Fruit fly (Drosophila melanogaster): ENCODE results near the gene Arts.
A peak's percentile ranks its signal among the peaks of the same experiment; 100 is the strongest.

Arts gene

dm6 chr3L:16642088-16642507, 39.4 kb downstream of the Arts start (continued):
- no peak for TF ChIP-seq CG7928 (GFP tag; optimal IDR thresholded peaks at IDR 0.05)
- no peak for TF ChIP-seq CG6791 (GFP tag; IDR thresholded peaks at IDR 0.05; ENCODE audit: partially characterized antibody)
- no peak for TF ChIP-seq CG13287 (GFP tag; IDR thresholded peaks at IDR 0.05; ENCODE audit: partially characterized antibody)
- TF ChIP-seq ewg (GFP tag; optimal IDR thresholded peaks at IDR 0.05) = peak; percentile 69
- TF ChIP-seq CG6272 (GFP tag; IDR thresholded peaks at IDR 0.05) = no peak
- TF ChIP-seq CG12391 (tag; optimal IDR thresholded peaks at IDR 0.05) = peak; percentile 71
- no peak for TF ChIP-seq dimm (GFP tag; IDR thresholded peaks at IDR 0.05)
- no peak for TF ChIP-seq B-H2 (GFP tag; optimal IDR thresholded peaks at IDR 0.05)
- TF ChIP-seq pita (GFP tag; optimal IDR thresholded peaks at IDR 0.05) = no peak
- no peak for TF ChIP-seq CG9797 (GFP tag; optimal IDR thresholded peaks at IDR 0.05)
- TF ChIP-seq CG15601 (tag; optimal IDR thresholded peaks at IDR 0.05) = peak; percentile 78
- TF ChIP-seq slou (GFP tag; optimal IDR thresholded peaks at IDR 0.05) = peak; percentile 15
- TF ChIP-seq CG3065 (GFP tag; optimal IDR thresholded peaks at IDR 0.05) = no peak
- no peak for TF ChIP-seq Myb (GFP tag; optimal IDR thresholded peaks at IDR 0.05)
- peak; percentile 57 for TF ChIP-seq CG5180 (GFP tag; optimal IDR thresholded peaks at IDR 0.05)
- TF ChIP-seq CG12659 (GFP tag; optimal IDR thresholded peaks at IDR 0.05) = peak; percentile 57
- TF ChIP-seq CG18599 (GFP tag; optimal IDR thresholded peaks at IDR 0.05) = peak; percentile 25
- TF ChIP-seq CG10366 (GFP tag; IDR thresholded peaks at IDR 0.05) = no peak
- TF ChIP-seq CG11247 (GFP tag; IDR thresholded peaks at IDR 0.05) = peak; percentile 42; the same call in 1 of the 2 replicates
- no peak for TF ChIP-seq caup (GFP tag; optimal IDR thresholded peaks at IDR 0.05; ENCODE audit: severe bottlenecking)
- TF ChIP-seq stc (GFP tag; IDR thresholded peaks at IDR 0.05) = no peak
- peak; percentile 30 for TF ChIP-seq PHDP (tag; optimal IDR thresholded peaks at IDR 0.05)
- TF ChIP-seq br (optimal IDR thresholded peaks at IDR 0.05) = no peak
- TF ChIP-seq sim (GFP tag; IDR thresholded peaks at IDR 0.05) = no peak
- TF ChIP-seq Hey (tag; optimal IDR thresholded peaks at IDR 0.05) = no peak
- no peak for TF ChIP-seq hbn (GFP tag; IDR thresholded peaks at IDR 0.05; ENCODE audit: partially characterized antibody)
- TF ChIP-seq CG18476 (GFP tag; optimal IDR thresholded peaks at IDR 0.05) = peak; percentile 18
- TF ChIP-seq Ets65A (GFP tag) = no peak
- TF ChIP-seq Hr3 (GFP tag; optimal IDR thresholded peaks at IDR 0.05) = peak; percentile 54
- no peak for TF ChIP-seq Gsc (GFP tag; IDR thresholded peaks at IDR 0.05)
- no peak for TF ChIP-seq zf30C (GFP tag; optimal IDR thresholded peaks at IDR 0.05)
- no peak for TF ChIP-seq psq (GFP tag; optimal IDR thresholded peaks at IDR 0.05)
- no peak for TF ChIP-seq onecut (GFP tag; IDR thresholded peaks at IDR 0.05)
- no peak for TF ChIP-seq Mrtf (GFP tag; IDR thresholded peaks at IDR 0.05)
- no peak for TF ChIP-seq Atf6 (GFP tag; IDR thresholded peaks at IDR 0.05)
- no peak for TF ChIP-seq CG31365 (tag; optimal IDR thresholded peaks at IDR 0.05)
- no peak for TF ChIP-seq CG12236 (GFP tag; optimal IDR thresholded peaks at IDR 0.05)
- TF ChIP-seq CG9932 (GFP tag; IDR thresholded peaks at IDR 0.05) = no peak
- no peak for TF ChIP-seq D (optimal IDR thresholded peaks at IDR 0.05)
- TF ChIP-seq D (GFP tag; optimal IDR thresholded peaks at IDR 0.05) = peak; percentile 80
- no peak for TF ChIP-seq gsb (GFP tag; IDR thresholded peaks at IDR 0.05)
- TF ChIP-seq gt (GFP tag; IDR thresholded peaks at IDR 0.05) = peak; percentile 46; the same call in 1 of the 2 replicates
- TF ChIP-seq CG10321 (GFP tag; IDR thresholded peaks at IDR 0.05) = no peak
- TF ChIP-seq sens-2 (GFP tag; IDR thresholded peaks at IDR 0.05) = peak; percentile 6; the same call in 1 of the 2 replicates
- TF ChIP-seq CG34224 (GFP tag; IDR thresholded peaks at IDR 0.05; ENCODE audit: partially characterized antibody) = no peak
- TF ChIP-seq CG42726 (GFP tag; IDR thresholded peaks at IDR 0.05; ENCODE audit: partially characterized antibody) = no peak
- no peak for TF ChIP-seq eyg (GFP tag; optimal IDR thresholded peaks at IDR 0.05)
- peak; percentile 30 for TF ChIP-seq org-1 (GFP tag; optimal IDR thresholded peaks at IDR 0.05)
- peak; percentile 42; the same call in 1 of the 2 replicates for TF ChIP-seq ranshi (GFP tag; IDR thresholded peaks at IDR 0.05)
- TF ChIP-seq yki (optimal IDR thresholded peaks at IDR 0.05) = no peak
- TF ChIP-seq Blimp-1 (GFP tag; optimal IDR thresholded peaks at IDR 0.05) = peak; percentile 68
- TF ChIP-seq corto (GFP tag; optimal IDR thresholded peaks at IDR 0.05) = no peak

All from whole organism, embryonic.